Fruit fly (Drosophila melanogaster) whole organism, larva: ENCODE results near the gene CG46519.
"Not testable (repeated sequence)": the region's sequence is repeated elsewhere in the genome, so short reads cannot be mapped to it uniquely, and the experiment has no call there.

Source experiments
- noc ChIP-seq: fragments of 200-800 bp; sonication (Bioruptor generic); optimal IDR thresholded peaks from 3 replicates; lab custom pipeline; 2019; ENCODE audit warnings: missing biosample characterization, mild to moderate bottlenecking, missing genetic modification characterization, moderate library complexity

CG46519 gene

dm6 chrX:22231270-22231669, at the start of gene CG46519:
TSS of gene CG46519 (plus strand) at chrX:22231570.
- not testable (repeated sequence) for TF ChIP-seq noc (tag; lab: Kevin White, UChicago)

DNA sequence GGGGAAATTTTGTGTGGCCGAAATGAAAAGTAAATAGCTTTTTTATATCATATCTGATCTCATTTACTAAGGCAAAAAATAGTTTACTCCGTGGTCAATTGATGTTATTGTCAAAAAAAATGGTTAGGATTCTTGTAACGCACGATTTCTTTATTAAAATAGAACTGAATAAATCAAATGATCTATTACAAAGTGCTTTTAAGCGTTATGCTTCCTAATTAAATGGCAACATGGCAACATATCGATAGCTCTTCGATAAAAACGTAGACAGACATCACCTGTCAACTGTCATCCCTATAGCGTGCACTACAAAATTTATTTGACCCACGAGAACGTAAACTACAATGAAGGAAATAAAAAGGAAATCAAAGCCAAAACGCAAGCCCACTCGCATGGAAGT, 49.2 kb upstream of the CG46519 start, which contains the start of gene CG46511:
Gene CG46511, plus strand, starts transcription at position 301 of the 400 bp plus-strand sequence.
- not testable (repeated sequence) for TF ChIP-seq noc (tag; lab: Kevin White, UChicago)

- not testable (repeated sequence) for TF ChIP-seq noc (tag; lab: Kevin White, UChicago)
Observed at dm6 chrX:22187070-22187469, 44.3 kb upstream of the CG46519 start, which contains the start of gene CG46512. TSS of gene CG46512 (plus strand) at chrX:22187370.

DNA sequence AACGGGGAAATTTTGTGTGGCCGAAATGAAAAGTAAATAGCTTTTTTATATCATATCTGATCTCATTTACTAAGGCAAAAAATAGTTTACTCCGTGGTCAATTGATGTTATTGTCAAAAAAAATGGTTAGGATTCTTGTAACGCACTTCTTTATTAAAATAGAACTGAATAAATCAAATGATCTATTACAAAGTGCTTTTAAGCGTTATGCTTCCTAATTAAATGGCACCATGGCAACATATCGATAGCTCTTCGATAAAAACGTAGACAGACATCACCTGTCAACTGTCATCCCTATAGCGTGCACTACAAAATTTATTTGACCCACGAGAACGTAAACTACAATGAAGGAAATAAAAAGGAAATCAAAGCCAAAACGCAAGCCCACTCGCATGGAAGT, 39.4 kb upstream of the CG46519 start, which contains the start of gene CG46513:
Gene CG46513, plus strand, starts transcription at position 301 of the 400 bp plus-strand sequence.
- TF ChIP-seq noc (tag; lab: Kevin White, UChicago), result not testable (repeated sequence)

DNA sequence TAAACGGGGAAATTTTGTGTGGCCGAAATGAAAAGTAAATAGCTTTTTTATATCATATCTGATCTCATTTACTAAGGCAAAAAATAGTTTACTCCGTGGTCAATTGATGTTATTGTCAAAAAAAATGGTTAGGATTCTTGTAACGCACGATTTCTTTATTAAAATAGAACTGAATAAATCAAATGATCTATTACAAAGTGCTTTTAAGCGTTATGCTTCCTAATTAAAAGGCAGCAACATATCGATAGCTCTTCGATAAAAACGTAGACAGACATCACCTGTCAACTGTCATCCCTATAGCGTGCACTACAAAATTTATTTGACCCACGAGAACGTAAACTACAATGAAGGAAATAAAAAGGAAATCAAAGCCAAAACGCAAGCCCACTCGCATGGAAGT, 34.5 kb upstream of the CG46519 start, which contains the start of gene CG46514:
Gene CG46514, plus strand, starts transcription at position 301 of the 400 bp plus-strand sequence.
- TF ChIP-seq noc (tag; lab: Kevin White, UChicago), result not testable (repeated sequence)

dm6 chrX:22201883-22202282, 29.5 kb upstream of the CG46519 start, which contains the start of gene CG46515:
TSS of gene CG46515 (plus strand) at chrX:22202183.
- TF ChIP-seq noc (tag; lab: Kevin White, UChicago), result not testable (repeated sequence)

- TF ChIP-seq noc (tag; lab: Kevin White, UChicago), result not testable (repeated sequence)
Observed at dm6 chrX:22212028-22212427, 19.3 kb upstream of the CG46519 start, which contains the start of gene CG46516. TSS of gene CG46516 (plus strand) at chrX:22212328.

DNA sequence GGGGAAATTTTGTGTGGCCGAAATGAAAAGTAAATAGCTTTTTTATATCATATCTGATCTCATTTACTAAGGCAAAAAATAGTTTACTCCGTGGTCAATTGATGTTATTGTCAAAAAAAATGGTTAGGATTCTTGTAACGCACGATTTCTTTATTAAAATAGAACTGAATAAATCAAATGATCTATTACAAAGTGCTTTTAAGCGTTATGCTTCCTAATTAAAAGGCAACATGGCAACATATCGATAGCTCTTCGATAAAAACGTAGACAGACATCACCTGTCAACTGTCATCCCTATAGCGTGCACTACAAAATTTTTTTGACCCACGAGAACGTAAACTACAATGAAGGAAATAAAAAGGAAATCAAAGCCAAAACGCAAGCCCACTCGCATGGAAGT, 14.3 kb upstream of the CG46519 start, which contains the start of gene CG46517:
Gene CG46517, plus strand, starts transcription at position 301 of the 400 bp plus-strand sequence.
- not testable (repeated sequence) for TF ChIP-seq noc (tag; lab: Kevin White, UChicago)

- not testable (repeated sequence) for TF ChIP-seq noc (tag; lab: Kevin White, UChicago)
Observed at dm6 chrX:22226273-22226672, 5.1 kb upstream of the CG46519 start, which contains the start of gene CG46518. TSS of gene CG46518 (plus strand) at chrX:22226573.

DNA sequence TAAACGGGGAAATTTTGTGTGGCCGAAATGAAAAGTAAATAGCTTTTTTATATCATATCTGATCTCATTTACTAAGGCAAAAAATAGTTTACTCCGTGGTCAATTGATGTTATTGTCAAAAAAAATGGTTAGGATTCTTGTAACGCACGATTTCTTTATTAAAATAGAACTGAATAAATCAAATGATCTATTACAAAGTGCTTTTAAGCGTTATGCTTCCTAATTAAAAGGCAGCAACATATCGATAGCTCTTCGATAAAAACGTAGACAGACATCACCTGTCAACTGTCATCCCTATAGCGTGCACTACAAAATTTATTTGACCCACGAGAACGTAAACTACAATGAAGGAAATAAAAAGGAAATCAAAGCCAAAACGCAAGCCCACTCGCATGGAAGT, 4.9 kb downstream of the CG46519 start, which contains the start of gene CG46520:
Gene CG46520, plus strand, starts transcription at position 301 of the 400 bp plus-strand sequence.
- TF ChIP-seq noc (tag; lab: Kevin White, UChicago), result not testable (repeated sequence)

DNA sequence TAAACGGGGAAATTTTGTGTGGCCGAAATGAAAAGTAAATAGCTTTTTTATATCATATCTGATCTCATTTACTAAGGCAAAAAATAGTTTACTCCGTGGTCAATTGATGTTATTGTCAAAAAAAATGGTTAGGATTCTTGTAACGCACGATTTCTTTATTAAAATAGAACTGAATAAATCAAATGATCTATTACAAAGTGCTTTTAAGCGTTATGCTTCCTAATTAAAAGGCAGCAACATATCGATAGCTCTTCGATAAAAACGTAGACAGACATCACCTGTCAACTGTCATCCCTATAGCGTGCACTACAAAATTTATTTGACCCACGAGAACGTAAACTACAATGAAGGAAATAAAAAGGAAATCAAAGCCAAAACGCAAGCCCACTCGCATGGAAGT, 9.9 kb downstream of the CG46519 start, which contains the start of gene CG46521:
Gene CG46521, plus strand, starts transcription at position 301 of the 400 bp plus-strand sequence.
- not testable (repeated sequence) for TF ChIP-seq noc (tag; lab: Kevin White, UChicago)

- TF ChIP-seq noc (tag; lab: Kevin White, UChicago), result not testable (repeated sequence)
Observed at dm6 chrX:22246300-22246699, 14.9 kb downstream of the CG46519 start, which contains the start of gene CG46522. TSS of gene CG46522 (plus strand) at chrX:22246600.

DNA sequence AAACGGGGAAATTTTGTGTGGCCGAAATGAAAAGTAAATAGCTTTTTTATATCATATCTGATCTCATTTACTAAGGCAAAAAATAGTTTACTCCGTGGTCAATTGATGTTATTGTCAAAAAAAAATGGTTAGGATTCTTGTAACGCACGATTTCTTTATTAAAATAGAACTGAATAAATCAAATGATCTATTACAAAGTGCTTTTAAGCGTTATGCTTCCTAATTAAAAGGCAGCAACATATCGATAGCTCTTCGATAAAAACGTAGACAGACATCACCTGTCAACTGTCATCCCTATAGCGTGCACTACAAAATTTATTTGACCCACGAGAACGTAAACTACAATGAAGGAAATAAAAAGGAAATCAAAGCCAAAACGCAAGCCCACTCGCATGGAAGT, 19.9 kb downstream of the CG46519 start, which contains the start of gene CG41562:
Gene CG41562, plus strand, starts transcription at position 301 of the 400 bp plus-strand sequence.
- TF ChIP-seq noc (tag; lab: Kevin White, UChicago), result not testable (repeated sequence)
